Fruit fly (Drosophila melanogaster) Kc167 (cell line): ENCODE data around the gene CG34327.

Experiments
- Myc ChIP-seq: fragments of >200 bp; optimal IDR thresholded peaks from 2 replicates; lab custom pipeline; 2017; ENCODE audit warnings: missing external identifiers
- h ChIP-seq: fragments of >200 bp; optimal IDR thresholded peaks from 3 replicates; lab custom pipeline; 2018; ENCODE audit warnings: missing external identifiers
- insv ChIP-seq: fragments of >200 bp; optimal IDR thresholded peaks from 3 replicates; lab custom pipeline; 2018; ENCODE audit warnings: missing external identifiers
- psq ChIP-seq: fragments of >200 bp; optimal IDR thresholded peaks from 2 replicates; lab custom pipeline; 2017; ENCODE audit warnings: missing external identifiers
- ttk ChIP-seq: sonication (Bioruptor generic); optimal IDR thresholded peaks from 2 replicates; lab custom pipeline; 2017; ENCODE audit warnings: missing external identifiers

- TF ChIP-seq Myc (no peak), h (no peak), psq (lab: Kevin White, UChicago) (no peak), ttk (lab: Kevin White, UChicago) (no peak), insv (lab: Kevin White, UChicago) (no peak)
These were observed 30.5 kb upstream of the CG34327 start for dm6 chrX:17254094-17254493.
